Worm (Caenorhabditis elegans) whole organism, late embryonic: ENCODE results near the gene R06B9.5.

ENCODE experiments used
- K09A11.1 ChIP-seq: sonication (generic microtip); optimal IDR thresholded peaks from 2 replicates; lab custom pipeline; 2017; ENCODE audit warnings: antibody characterized with exemption, mild to moderate bottlenecking, missing genetic modification characterization, missing compliant biosample characterization; ENCODE audit not compliant: insufficient read depth
- pag-3 ChIP-seq: sonication (generic microtip); optimal IDR thresholded peaks from 2 replicates; lab custom pipeline; 2016; ENCODE audit warnings: missing compliant biosample characterization, missing genetic modification characterization, borderline replicate concordance

DNA sequence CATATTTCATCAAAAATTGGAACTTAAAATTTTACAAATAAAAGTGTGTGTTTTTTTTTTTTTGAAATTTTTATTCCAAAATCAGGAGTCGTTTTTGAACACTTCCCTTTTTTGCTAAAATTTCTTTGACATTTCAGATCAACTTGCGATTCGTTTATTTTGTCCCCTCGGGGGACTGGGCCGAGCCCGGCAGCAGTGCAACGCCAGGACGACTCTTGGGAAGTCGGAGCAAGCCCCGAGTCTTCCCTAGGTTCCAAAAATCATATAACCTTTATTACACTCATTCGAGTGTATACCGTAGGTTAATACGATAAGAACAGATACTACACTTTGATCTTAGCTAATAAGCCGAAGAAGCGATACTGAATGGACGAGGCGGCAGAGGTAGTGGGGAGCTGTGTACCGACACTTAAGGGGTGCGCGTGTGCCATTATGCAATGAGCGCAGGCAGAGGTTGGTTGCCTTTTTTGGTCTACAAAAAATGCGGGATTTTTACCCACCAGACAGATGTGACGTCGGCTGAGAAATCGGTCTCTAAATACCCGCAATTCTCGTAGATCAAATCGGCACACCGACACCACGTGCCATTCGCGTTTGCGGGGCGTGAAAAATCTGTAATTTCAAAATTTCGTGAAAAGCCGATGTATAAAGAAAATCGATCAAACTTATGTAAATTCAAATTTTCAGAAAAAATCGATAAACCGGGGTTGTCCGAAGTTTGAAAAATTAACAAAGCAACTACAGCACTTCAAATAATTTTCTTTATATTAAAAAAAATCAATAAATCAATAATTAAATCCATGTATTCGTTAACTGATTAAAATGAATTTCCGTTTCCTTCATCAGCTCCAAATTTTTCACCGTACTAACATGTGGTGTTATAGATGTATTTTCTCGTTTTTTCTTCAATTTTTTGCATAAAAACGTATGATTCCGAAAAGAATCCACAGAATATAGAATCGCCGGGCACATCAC, 18.4 kb upstream of the R06B9.5 start:
- TF ChIP-seq pag-3 (tag; lab: Kevin White, UChicago) (no peak), K09A11.1 (tag; lab: Kevin White, UChicago) (no peak)
